Fruit fly (Drosophila melanogaster): ENCODE measurements around the gene jigr1.

The jigr1 gene

DNA sequence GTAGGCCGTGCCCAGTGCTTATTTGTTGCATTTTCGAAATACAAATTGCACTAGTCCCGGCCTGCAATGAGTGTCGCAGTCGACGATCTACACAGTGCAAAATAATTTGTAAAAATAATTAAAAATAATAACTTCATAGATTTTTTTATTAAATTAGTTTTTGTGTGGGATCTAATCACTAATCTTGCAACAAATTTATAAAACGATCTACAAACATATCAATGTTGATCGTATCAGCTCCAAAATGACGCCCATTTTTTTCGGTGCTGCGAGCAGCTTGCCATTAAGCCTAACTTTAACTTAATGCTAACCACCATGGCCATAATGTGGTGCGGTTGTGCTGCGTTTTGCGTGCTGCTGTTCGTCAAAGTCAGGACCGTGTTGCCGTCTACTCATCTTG, 13.8 kb downstream of the jigr1 start (continued):
- TF ChIP-seq Dref (GFP tag; IDR thresholded peaks at IDR 0.05) = no peak
- no peak for TF ChIP-seq CG32532 (GFP tag; IDR thresholded peaks at IDR 0.05)
- TF ChIP-seq ci (GFP tag; IDR thresholded peaks at IDR 0.05) = 0 out of 3 replicates have a peak, but pooled peaks have one; percentile 45
- no peak for TF ChIP-seq danr (GFP tag; IDR thresholded peaks at IDR 0.05)
- TF ChIP-seq Kr (GFP tag; optimal IDR thresholded peaks at IDR 0.05) = no peak
- TF ChIP-seq Blimp-1 (GFP tag; optimal IDR thresholded peaks at IDR 0.05) = no peak
- TF ChIP-seq chinmo (GFP tag; IDR thresholded peaks at IDR 0.05; ENCODE audit: partially characterized antibody) = no peak
- no peak for TF ChIP-seq CG7372 (GFP tag; IDR thresholded peaks at IDR 0.05)
- 0 out of 2 replicates have a peak, but pooled peaks have one; percentile 28 for TF ChIP-seq sens-2 (GFP tag; IDR thresholded peaks at IDR 0.05)
- no peak for TF ChIP-seq CG12236 (GFP tag; optimal IDR thresholded peaks at IDR 0.05)
- no peak for TF ChIP-seq CG8359 (GFP tag; optimal IDR thresholded peaks at IDR 0.05; ENCODE audit: borderline replicate concordance)
- peak; percentile 40; the same call in 1 of the 2 replicates for TF ChIP-seq HLH3B (GFP tag; IDR thresholded peaks at IDR 0.05)
- TF ChIP-seq Nf-YC (tag; optimal IDR thresholded peaks at IDR 0.05) = no peak
- TF ChIP-seq CG7963 (GFP tag; IDR thresholded peaks at IDR 0.05; ENCODE audit: partially characterized antibody) = no peak
- TF ChIP-seq Lhr (GFP tag; optimal IDR thresholded peaks at IDR 0.05) = no peak
- TF ChIP-seq CG14441 (GFP tag; IDR thresholded peaks at IDR 0.05) = 0 out of 2 replicates have a peak, but pooled peaks have one; percentile 16
- TF ChIP-seq corto (GFP tag; optimal IDR thresholded peaks at IDR 0.05) = peak; percentile 22
- TF ChIP-seq sqz (GFP tag; optimal IDR thresholded peaks at IDR 0.05) = no peak
- no peak for TF ChIP-seq Dip2 (GFP tag; IDR thresholded peaks at IDR 0.05)
- no peak for TF ChIP-seq Bteb2 (GFP tag; optimal IDR thresholded peaks at IDR 0.05)
- no peak for TF ChIP-seq p53 (GFP tag; optimal IDR thresholded peaks at IDR 0.05)
- no peak for TF ChIP-seq CG9609 (GFP tag; optimal IDR thresholded peaks at IDR 0.05)
- no peak for TF ChIP-seq bowl (GFP tag; IDR thresholded peaks at IDR 0.05)
- 0 out of 2 replicates have a peak, but pooled peaks have one; percentile 10 for TF ChIP-seq vvl (GFP tag; IDR thresholded peaks at IDR 0.05)
- TF ChIP-seq CG31365 (tag; optimal IDR thresholded peaks at IDR 0.05) = no peak
- TF ChIP-seq CG12659 (GFP tag; optimal IDR thresholded peaks at IDR 0.05) = no peak
- no peak for TF ChIP-seq CG8944 (GFP tag; optimal IDR thresholded peaks at IDR 0.05)
- TF ChIP-seq fu2 (GFP tag; optimal IDR thresholded peaks at IDR 0.05) = no peak
- no peak for TF ChIP-seq CG3163 (GFP tag; optimal IDR thresholded peaks at IDR 0.05)
- TF ChIP-seq tap (tag; optimal IDR thresholded peaks at IDR 0.05) = no peak
- TF ChIP-seq wor (GFP tag; IDR thresholded peaks at IDR 0.05) = no peak
- no peak for TF ChIP-seq CG10959 (GFP tag; IDR thresholded peaks at IDR 0.05)
- no peak for TF ChIP-seq CG8924 (tag; optimal IDR thresholded peaks at IDR 0.05)
- TF ChIP-seq sens (GFP tag) = peak; percentile 27
- no peak for TF ChIP-seq pan (optimal IDR thresholded peaks at IDR 0.05)
- TF ChIP-seq pan (GFP tag; optimal IDR thresholded peaks at IDR 0.05 in 1 of 2, IDR thresholded peaks at IDR 0.05 in 1 of 2) = peak in 1 of 2 experiments; percentile 40
- TF ChIP-seq grn (GFP tag; optimal IDR thresholded peaks at IDR 0.05) = no peak
- TF ChIP-seq sr (GFP tag; IDR thresholded peaks at IDR 0.05) = no peak
- no peak for TF ChIP-seq CG11560 (tag; IDR thresholded peaks at IDR 0.05)
- no peak for TF ChIP-seq CG43689 (GFP tag; IDR thresholded peaks at IDR 0.05)
- no peak for TF ChIP-seq mld (GFP tag; IDR thresholded peaks at IDR 0.05; ENCODE audit: partially characterized antibody)
- no peak for TF ChIP-seq B-H1 (GFP tag; IDR thresholded peaks at IDR 0.05)
- TF ChIP-seq Hr39 (optimal IDR thresholded peaks at IDR 0.05) = no peak
- TF ChIP-seq Mes4 (GFP tag; optimal IDR thresholded peaks at IDR 0.05) = no peak
- no peak for TF ChIP-seq Mad (GFP tag; optimal IDR thresholded peaks at IDR 0.05)
- no peak for TF ChIP-seq psq (GFP tag; optimal IDR thresholded peaks at IDR 0.05)
- no peak for TF ChIP-seq HLH4C (GFP tag; IDR thresholded peaks at IDR 0.05; ENCODE audit: partially characterized antibody)
- no peak for TF ChIP-seq nerfin-1 (tag; optimal IDR thresholded peaks at IDR 0.05)
- TF ChIP-seq CG17328 (GFP tag; IDR thresholded peaks at IDR 0.05) = no peak
- TF ChIP-seq zfh1 (GFP tag; IDR thresholded peaks at IDR 0.05) = no peak
- TF ChIP-seq CG7987 (GFP tag; optimal IDR thresholded peaks at IDR 0.05) = no peak
- TF ChIP-seq Hr51 (GFP tag; optimal IDR thresholded peaks at IDR 0.05) = peak in 1 of 2 experiments; percentile 28
- TF ChIP-seq CG12391 (tag; optimal IDR thresholded peaks at IDR 0.05) = peak; percentile 32
